Worm (Caenorhabditis elegans): ENCODE results near the gene swm-1.

DNA sequence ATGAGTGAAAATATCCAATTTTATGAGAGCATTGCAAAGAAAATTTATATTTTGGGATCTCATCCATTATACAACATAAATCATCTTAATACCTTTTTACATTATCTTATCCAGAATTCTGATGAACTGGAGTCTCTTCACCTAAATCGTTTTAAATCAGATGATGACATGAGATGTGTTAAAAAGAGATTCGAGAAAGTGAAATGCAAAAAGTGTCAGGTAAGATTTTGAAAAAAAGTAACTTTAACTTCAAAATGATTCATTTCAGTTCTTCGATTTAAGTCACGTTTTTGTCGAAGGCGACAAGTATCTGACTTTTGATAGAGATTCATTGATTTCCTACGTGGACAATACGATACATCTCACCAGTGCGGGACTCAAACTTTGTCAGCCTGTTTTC is 35.8 kb downstream of the swm-1 start:
- TF ChIP-seq egl-27 (tag; optimal IDR thresholded peaks at IDR 0.05) (no peak), nhr-76 (tag; optimal IDR thresholded peaks at IDR 0.05) (no peak), ztf-11 (tag; optimal IDR thresholded peaks at IDR 0.05) (no peak), lin-15B (tag; optimal IDR thresholded peaks at IDR 0.05) (no peak), ama-1 (optimal IDR thresholded peaks at IDR 0.05) (no peak), ceh-9 (tag; optimal IDR thresholded peaks at IDR 0.05) (no peak), nhr-25 (tag; optimal IDR thresholded peaks at IDR 0.05) (no peak), pha-4 (tag; optimal IDR thresholded peaks at IDR 0.05) (no peak), nhr-11 (tag; optimal IDR thresholded peaks at IDR 0.05) (no peak), daf-12 (tag; optimal IDR thresholded peaks at IDR 0.05) (no peak), fkh-10 (GFP tag; optimal IDR thresholded peaks at IDR 0.05) (no peak), unc-62 (GFP tag; optimal IDR thresholded peaks at IDR 0.05) (no peak), unc-39 (tag; optimal IDR thresholded peaks at IDR 0.05) (no peak), skn-1 (tag; optimal IDR thresholded peaks at IDR 0.05) (no peak)
